Fruit fly (Drosophila melanogaster) whole organism: ENCODE data around the gene AspRS-m.

ENCODE experiments used
- CG8478 ChIP-seq: fragments of >200 bp; optimal IDR thresholded peaks from 2 replicates; lab custom pipeline; 2018; ENCODE audit warnings: inconsistent platforms
- Dll ChIP-seq: fragments of >200 bp; optimal IDR thresholded peaks from 2 replicates; lab custom pipeline; 2017
- EcR ChIP-seq, 2 experiments: fragments of >200 bp; optimal IDR thresholded peaks; 2 replicates each; lab custom pipeline; 2017; ENCODE audit warnings: missing biosample characterization in 2 of 2, missing genetic modification characterization in 2 of 2, missing genetic modification reagents in 2 of 2
- pan ChIP-seq: fragments of >200 bp; optimal IDR thresholded peaks from 2 replicates; lab custom pipeline; 2017
- psq ChIP-seq: fragments of >200 bp; optimal IDR thresholded peaks from 2 replicates; lab custom pipeline; 2017
- usp ChIP-seq: fragments of >200 bp; optimal IDR thresholded peaks from 2 replicates; lab custom pipeline; 2017; ENCODE audit warnings: missing biosample characterization, missing genetic modification characterization, mixed read lengths

- TF ChIP-seq CG8478 (no peak), Dll (lab: Kevin White, UChicago) (no peak), pan (lab: Kevin White, UChicago) (no peak), psq (no peak), EcR (GFP tag; optimal IDR thresholded peaks at IDR 0.05; lab: Kevin White, UChicago) (no peak), usp (GFP tag; lab: Kevin White, UChicago) (no peak)
Observed at dm6 chr2L:16788885-16789284, 38.0 kb upstream of the AspRS-m start.
